Worm (Caenorhabditis elegans) whole organism, L3 larva: Measurements from ENCODE around the gene F13E9.9.

Experiments used
- ZK546.5 ChIP-seq: sonication (generic microtip); optimal IDR thresholded peaks from 2 replicates; lab custom pipeline; 2017; ENCODE audit warnings: missing biosample characterization, missing genetic modification characterization
- ceh-82 ChIP-seq: fragments of 150-350 bp; optimal IDR thresholded peaks from 2 replicates; lab custom pipeline; 2014; ENCODE audit warnings: missing biosample characterization, missing genetic modification characterization
- egl-5 ChIP-seq: fragments of 150-350 bp; optimal IDR thresholded peaks from 2 replicates; lab custom pipeline; 2017; ENCODE audit warnings: missing biosample characterization, missing genetic modification reagents, missing genetic modification characterization, inconsistent platforms
- elt-2 ChIP-seq: sonication (generic microtip); optimal IDR thresholded peaks from 2 replicates; lab custom pipeline; 2016; ENCODE audit warnings: missing genetic modification reagents, mild to moderate bottlenecking, missing genetic modification characterization, missing compliant biosample characterization
- fkh-10 ChIP-seq: sonication (generic microtip); optimal IDR thresholded peaks from 2 replicates; lab custom pipeline; 2017; ENCODE audit warnings: missing biosample characterization, missing genetic modification reagents, missing genetic modification characterization
- fos-1 ChIP-seq: fragments of 150-350 bp; optimal IDR thresholded peaks from 2 replicates; lab custom pipeline; 2014; ENCODE audit warnings: missing biosample characterization, missing genetic modification characterization
- hmg-11 ChIP-seq: sonication (generic microtip); optimal IDR thresholded peaks from 2 replicates; lab custom pipeline; 2016; ENCODE audit warnings: missing genetic modification characterization, missing compliant biosample characterization
- lin-39 ChIP-seq: fragments of 150-350 bp; optimal IDR thresholded peaks from 2 replicates; lab custom pipeline; 2018; ENCODE audit warnings: missing biosample characterization, missing genetic modification reagents, missing genetic modification characterization
- nhr-28 ChIP-seq: fragments of 150-350 bp; optimal IDR thresholded peaks from 2 replicates; lab custom pipeline; 2014; ENCODE audit warnings: missing biosample characterization, missing genetic modification characterization
- nhr-77 ChIP-seq: fragments of 150-350 bp; optimal IDR thresholded peaks from 2 replicates; lab custom pipeline; 2014; ENCODE audit warnings: missing biosample characterization, missing genetic modification characterization
- zag-1 ChIP-seq: fragments of 150-350 bp; optimal IDR thresholded peaks from 2 replicates; lab custom pipeline; 2014; ENCODE audit warnings: missing biosample characterization, missing genetic modification characterization
- ztf-4 ChIP-seq: fragments of 150-350 bp; optimal IDR thresholded peaks from 2 replicates; lab custom pipeline; 2014; ENCODE audit warnings: missing biosample characterization, missing genetic modification characterization

- TF ChIP-seq ztf-4, result no peak
- no peak for TF ChIP-seq fos-1 (tag; lab: Kevin White, UChicago)
- no peak for TF ChIP-seq nhr-77 (tag; lab: Kevin White, UChicago)
- no peak for TF ChIP-seq ZK546.5 (tag; lab: Kevin White, UChicago)
- TF ChIP-seq fkh-10 (GFP tag; lab: Kevin White, UChicago), result no peak
- no peak for TF ChIP-seq hmg-11 (tag; lab: Kevin White, UChicago)
- TF ChIP-seq elt-2, result no peak
- no peak for TF ChIP-seq ceh-82 (tag; lab: Kevin White, UChicago)
- TF ChIP-seq lin-39, result no peak
- TF ChIP-seq egl-5 (tag; lab: Kevin White, UChicago), result no peak
- TF ChIP-seq nhr-28 (tag; lab: Kevin White, UChicago), result no peak
- TF ChIP-seq zag-1 (tag; lab: Kevin White, UChicago), result no peak
Observed at ce11 chrIV:10894255-10894654, 4.7 kb downstream of the F13E9.9 start, which contains the start of gene srlf-14.
